Worm (Caenorhabditis elegans) whole organism, young adult: ENCODE measurements around the gene oac-20.

Experiments used
- F33H1.4 ChIP-seq: fragments of 200-800 bp; sonication (Bioruptor generic); IDR thresholded peaks from 2 replicates; pipeline ENCODE4 v1.3.6; 2022; ENCODE audit warnings: missing genetic modification reagents, missing genetic modification characterization, missing compliant biosample characterization
- F49E8.2 ChIP-seq: sonication (generic microtip); optimal IDR thresholded peaks from 3 replicates; lab custom pipeline; 2017; ENCODE audit warnings: missing genetic modification characterization, mild to moderate bottlenecking, missing compliant biosample characterization, antibody characterized with exemption, moderate library complexity; ENCODE audit not compliant: insufficient read depth
- cebp-2 ChIP-seq: fragments of 200-800 bp; sonication (Bioruptor generic); IDR thresholded peaks from 2 replicates; pipeline ENCODE4 v1.3.6; 2022; ENCODE audit warnings: missing genetic modification characterization, missing compliant biosample characterization
- ceh-27 ChIP-seq: fragments of 200-800 bp; sonication (Bioruptor generic); optimal IDR thresholded peaks from 2 replicates; lab custom pipeline; 2018; ENCODE audit warnings: mild to moderate bottlenecking, missing genetic modification characterization, moderate library complexity, missing compliant biosample characterization
- dpl-1 ChIP-seq: fragments of 150-350 bp; optimal IDR thresholded peaks from 2 replicates; lab custom pipeline; 2014; ENCODE audit warnings: missing biosample characterization, missing genetic modification reagents, missing genetic modification characterization
- him-1 ChIP-seq: sonication (generic microtip); optimal IDR thresholded peaks from 2 replicates; lab custom pipeline; 2016; ENCODE audit warnings: missing genotype, missing genetic modification reagents, missing genetic modification characterization, missing compliant biosample characterization
- nfya-1 ChIP-seq: sonication (generic microtip); optimal IDR thresholded peaks from 2 replicates; lab custom pipeline; 2017; ENCODE audit warnings: antibody characterized with exemption, missing compliant biosample characterization, missing genetic modification characterization, borderline replicate concordance; ENCODE audit not compliant: insufficient read depth
- nhr-179 ChIP-seq: sonication (generic microtip); optimal IDR thresholded peaks from 2 replicates; lab custom pipeline; 2016; ENCODE audit warnings: mild to moderate bottlenecking, missing genetic modification characterization, missing compliant biosample characterization
- pha-4 ChIP-seq: fragments of 150-350 bp; sonication (generic microtip); optimal IDR thresholded peaks from 2 replicates; lab custom pipeline; 2014; ENCODE audit warnings: missing biosample characterization, missing genetic modification reagents, missing genetic modification characterization
- sea-2 ChIP-seq: fragments of 200-800 bp; sonication (Bioruptor generic); IDR thresholded peaks from 2 replicates; pipeline ENCODE4 v1.3.6; 2022; ENCODE audit warnings: missing genetic modification characterization, missing compliant biosample characterization
- snpc-1.3 ChIP-seq: sonication (generic microtip); optimal IDR thresholded peaks from 2 replicates; lab custom pipeline; 2017; ENCODE audit warnings: missing genetic modification characterization, mild to moderate bottlenecking, missing compliant biosample characterization, antibody characterized with exemption, moderate library complexity, missing genotype, missing genetic modification reagents; ENCODE audit not compliant: insufficient read depth

- no peak for TF ChIP-seq nfya-1 (tag; lab: Kevin White, UChicago)
- TF ChIP-seq him-1 (tag; lab: Kevin White, UChicago) = no peak
- TF ChIP-seq dpl-1 (GFP tag; lab: Kevin White, UChicago) = no peak
- no peak for TF ChIP-seq pha-4 (tag; lab: Kevin White, UChicago)
- TF ChIP-seq F49E8.2 (tag; lab: Kevin White, UChicago) = no peak
- no peak for TF ChIP-seq snpc-1.3
- no peak for TF ChIP-seq sea-2
- TF ChIP-seq ceh-27 (GFP tag; lab: Kevin White, UChicago) = no peak
- no peak for TF ChIP-seq cebp-2
- TF ChIP-seq F33H1.4 = no peak
- TF ChIP-seq nhr-179 (tag; lab: Kevin White, UChicago) = no peak
Observed at ce11 chrV:15996655-15997186, 18.2 kb downstream of the oac-20 start, which contains the start of the genes C06C6.9 and C06C6.8.
